Fruit fly (Drosophila melanogaster) whole organism, embryonic: ENCODE data around the gene CG43127.

Experiments
- Bgb ChIP-seq: fragments of 200-800 bp; sonication (Bioruptor generic); IDR thresholded peaks from 2 replicates; pipeline ENCODE4 v1.3.6; 2022; ENCODE audit warnings: missing biosample characterization, missing genetic modification characterization; ENCODE audit not compliant: partially characterized antibody
- CG12659 ChIP-seq: fragments of 200-800 bp; sonication (Bioruptor generic); optimal IDR thresholded peaks from 3 replicates; lab custom pipeline; 2017; ENCODE audit warnings: mild to moderate bottlenecking, missing biosample characterization, missing genetic modification reagents, missing genetic modification characterization
- CG15696 ChIP-seq: fragments of 200-800 bp; sonication (Bioruptor generic); optimal IDR thresholded peaks from 2 replicates; lab custom pipeline; 2019; ENCODE audit warnings: missing biosample characterization, mild to moderate bottlenecking, missing genetic modification characterization, moderate library complexity
- CG17912 ChIP-seq: fragments of 200-800 bp; sonication (Bioruptor generic); optimal IDR thresholded peaks from 2 replicates; lab custom pipeline; 2018; ENCODE audit warnings: missing biosample characterization, mild to moderate bottlenecking, missing genetic modification characterization
- CG2129 ChIP-seq: fragments of 200-800 bp; sonication (Bioruptor generic); IDR thresholded peaks from 2 replicates; pipeline ENCODE4 v1.3.6; 2022; ENCODE audit warnings: missing biosample characterization, missing genetic modification characterization; ENCODE audit not compliant: partially characterized antibody
- CG2202 ChIP-seq: fragments of 200-800 bp; sonication (Bioruptor generic); optimal IDR thresholded peaks from 2 replicates; lab custom pipeline; 2018; ENCODE audit warnings: missing biosample characterization, mild to moderate bottlenecking, missing genetic modification characterization
- CG30431 ChIP-seq: fragments of 200-800 bp; sonication (Bioruptor generic); optimal IDR thresholded peaks from 2 replicates; lab custom pipeline; 2017; ENCODE audit warnings: missing biosample characterization, missing genetic modification characterization
- CG31224 ChIP-seq: fragments of 200-800 bp; sonication (Bioruptor generic); IDR thresholded peaks from 2 replicates; pipeline ENCODE4 v1.3.6; 2022; ENCODE audit warnings: missing biosample characterization, missing genetic modification characterization
- CG3847 ChIP-seq: fragments of 200-800 bp; sonication (Bioruptor generic); IDR thresholded peaks from 2 replicates; pipeline ENCODE4 v1.3.6; 2022; ENCODE audit warnings: missing biosample characterization, missing genetic modification characterization
- CG4282 ChIP-seq: fragments of 200-800 bp; sonication (Bioruptor generic); optimal IDR thresholded peaks from 2 replicates; lab custom pipeline; 2016; ENCODE audit warnings: missing biosample characterization, missing genetic modification characterization
- CG4854 ChIP-seq: fragments of 200-800 bp; sonication (Bioruptor generic); optimal IDR thresholded peaks from 2 replicates; lab custom pipeline; 2016; ENCODE audit warnings: missing biosample characterization, missing genetic modification characterization, inconsistent platforms
- CG5953 ChIP-seq: fragments of 200-800 bp; sonication (Bioruptor generic); IDR thresholded peaks from 2 replicates; pipeline ENCODE4 v1.3.6; 2022; ENCODE audit warnings: missing biosample characterization, missing genetic modification characterization
- CG7928 ChIP-seq: fragments of 200-800 bp; sonication (Bioruptor generic); optimal IDR thresholded peaks from 2 replicates; lab custom pipeline; 2017; ENCODE audit warnings: missing biosample characterization, mild to moderate bottlenecking, missing genetic modification characterization
- CG7963 ChIP-seq: fragments of 200-800 bp; sonication (Bioruptor generic); IDR thresholded peaks from 3 replicates; pipeline ENCODE4 v1.3.6; 2022; ENCODE audit warnings: missing biosample characterization, missing genetic modification characterization; ENCODE audit not compliant: partially characterized antibody
- CTCF ChIP-seq: fragments of 200-800 bp; sonication (Bioruptor generic); optimal IDR thresholded peaks from 2 replicates; lab custom pipeline; 2017; ENCODE audit warnings: missing biosample characterization, mild to moderate bottlenecking, missing genetic modification characterization, moderate library complexity
- Dad ChIP-seq: fragments of 200-800 bp; sonication (Bioruptor generic); optimal IDR thresholded peaks from 3 replicates; lab custom pipeline; 2016; ENCODE audit warnings: missing biosample characterization, missing genetic modification characterization
- Dek ChIP-seq: fragments of 200-800 bp; sonication (Bioruptor generic); optimal IDR thresholded peaks from 3 replicates; lab custom pipeline; 2019; ENCODE audit warnings: missing biosample characterization, mild to moderate bottlenecking, missing genetic modification characterization, moderate library complexity
- Doc3 ChIP-seq: fragments of 200-800 bp; sonication (Bioruptor generic); IDR thresholded peaks from 3 replicates; pipeline ENCODE4 v1.3.6; 2022; ENCODE audit warnings: missing biosample characterization, missing genetic modification characterization; ENCODE audit not compliant: partially characterized antibody
- Eip74EF ChIP-seq, 2 experiments: fragments of 200-800 bp in 1 of 2; fragments of >200 bp in 1 of 2; sonication (Bioruptor generic) in 1 of 2; optimal IDR thresholded peaks; 2 replicates each; lab custom pipeline; 2017 to 2019; ENCODE audit warnings: missing biosample characterization in 2 of 2, missing genetic modification characterization in 2 of 2, mild to moderate bottlenecking in 1 of 2, moderate library complexity in 1 of 2
- Elba2 ChIP-seq: fragments of 200-800 bp; sonication (Bioruptor generic); optimal IDR thresholded peaks from 3 replicates; lab custom pipeline; 2016; ENCODE audit warnings: missing biosample characterization, missing genetic modification characterization
- Hr78 ChIP-seq, 2 experiments: fragments of 200-800 bp in 1 of 2; fragments of >200 bp in 1 of 2; sonication (Bioruptor generic) in 1 of 2; optimal IDR thresholded peaks; 2 replicates each; lab custom pipeline; 2017 to 2019; ENCODE audit warnings: missing biosample characterization in 2 of 2, missing genetic modification characterization in 2 of 2, mild to moderate bottlenecking in 1 of 2, moderate library complexity in 1 of 2
- MESR4 ChIP-seq: fragments of 200-800 bp; sonication (Bioruptor generic); optimal IDR thresholded peaks from 2 replicates; lab custom pipeline; 2018; ENCODE audit warnings: missing biosample characterization, mild to moderate bottlenecking, missing genetic modification characterization, moderate library complexity
- Mrtf ChIP-seq: fragments of 200-800 bp; sonication (Bioruptor generic); IDR thresholded peaks from 3 replicates; pipeline ENCODE4 v1.3.6; 2022; ENCODE audit warnings: missing biosample characterization, missing genetic modification characterization
- Pdp1 ChIP-seq, 2 experiments: fragments of 200-800 bp; sonication (Bioruptor generic); optimal IDR thresholded peaks; 3 replicates each; lab custom pipeline; 2016; ENCODE audit warnings: missing biosample characterization in 2 of 2, missing genetic modification characterization in 2 of 2, mild to moderate bottlenecking in 1 of 2, moderate library complexity in 1 of 2
- Spps ChIP-seq: fragments of 200-800 bp; sonication (Bioruptor generic); optimal IDR thresholded peaks from 2 replicates; lab custom pipeline; 2018; ENCODE audit warnings: missing biosample characterization, mild to moderate bottlenecking, missing genetic modification characterization
- Ssrp ChIP-seq: fragments of 200-800 bp; sonication (Bioruptor generic); optimal IDR thresholded peaks from 2 replicates; lab custom pipeline; 2018; ENCODE audit warnings: missing biosample characterization, mild to moderate bottlenecking, missing genetic modification characterization, moderate library complexity
- Stat92E ChIP-seq, 3 experiments: fragments of >200 bp in 2 of 3; fragments of 200-800 bp in 1 of 3; sonication (Bioruptor generic) in 1 of 3; optimal IDR thresholded peaks; 2 replicates each; lab custom pipeline; 2017 to 2019; ENCODE audit warnings: missing biosample characterization in 3 of 3, missing genetic modification characterization in 3 of 3, mild to moderate bottlenecking in 1 of 3, moderate library complexity in 1 of 3
- abd-A ChIP-seq: fragments of 200-800 bp; sonication (Bioruptor generic); optimal IDR thresholded peaks from 3 replicates; lab custom pipeline; 2019; ENCODE audit warnings: missing biosample characterization, mild to moderate bottlenecking, missing genetic modification characterization, moderate library complexity
- ap ChIP-seq: fragments of 200-800 bp; sonication (Bioruptor generic); IDR thresholded peaks from 2 replicates; pipeline ENCODE4 v1.3.6; 2022; ENCODE audit warnings: missing biosample characterization, missing genetic modification characterization
- corto ChIP-seq: fragments of 200-800 bp; sonication (Bioruptor generic); optimal IDR thresholded peaks from 2 replicates; lab custom pipeline; 2016; ENCODE audit warnings: missing biosample characterization, mild to moderate bottlenecking, missing genetic modification characterization, moderate library complexity
- crp ChIP-seq, 2 experiments: fragments of 200-800 bp; sonication (Bioruptor generic); optimal IDR thresholded peaks; 2 replicates in 1 of 2; 3 replicates in 1 of 2; lab custom pipeline; 2017; ENCODE audit warnings: missing biosample characterization in 2 of 2, missing genetic modification characterization in 2 of 2, mild to moderate bottlenecking in 1 of 2, moderate library complexity in 1 of 2
- dmrt11E ChIP-seq: fragments of 200-800 bp; sonication (Bioruptor generic); optimal IDR thresholded peaks from 3 replicates; lab custom pipeline; 2018; ENCODE audit warnings: missing biosample characterization, mild to moderate bottlenecking, missing genetic modification characterization, moderate library complexity
- emc ChIP-seq: fragments of 200-800 bp; sonication (Bioruptor generic); optimal IDR thresholded peaks from 2 replicates; lab custom pipeline; 2016; ENCODE audit warnings: missing biosample characterization, missing genetic modification characterization
- eyg ChIP-seq: fragments of 200-800 bp; sonication (Bioruptor generic); optimal IDR thresholded peaks from 3 replicates; lab custom pipeline; 2016; ENCODE audit warnings: missing biosample characterization, missing genetic modification characterization
- gcm ChIP-seq: fragments of 200-800 bp; sonication (Bioruptor generic); optimal IDR thresholded peaks from 2 replicates; lab custom pipeline; 2019; ENCODE audit warnings: missing biosample characterization, mild to moderate bottlenecking, missing genetic modification characterization, moderate library complexity
- grn ChIP-seq: fragments of 200-800 bp; sonication (Bioruptor generic); optimal IDR thresholded peaks from 3 replicates; lab custom pipeline; 2017; ENCODE audit warnings: missing biosample characterization, missing genetic modification characterization
- gt ChIP-seq: fragments of 200-800 bp; sonication (Bioruptor generic); IDR thresholded peaks from 2 replicates; pipeline ENCODE4 v1.3.6; 2022; ENCODE audit warnings: missing biosample characterization, missing genetic modification characterization
- ham ChIP-seq: fragments of 200-800 bp; sonication (Bioruptor generic); IDR thresholded peaks from 2 replicates; pipeline ENCODE4 v1.3.6; 2022; ENCODE audit warnings: missing biosample characterization, missing genetic modification characterization
- her ChIP-seq: fragments of 200-800 bp; sonication (Bioruptor generic); optimal IDR thresholded peaks from 2 replicates; lab custom pipeline; 2016; ENCODE audit warnings: missing biosample characterization, missing genetic modification characterization
- luna ChIP-seq: fragments of 200-800 bp; sonication (Bioruptor generic); optimal IDR thresholded peaks from 2 replicates; lab custom pipeline; 2016; ENCODE audit warnings: missing biosample characterization, missing genetic modification characterization
- oc ChIP-seq: fragments of 200-800 bp; sonication (Bioruptor generic); optimal IDR thresholded peaks from 2 replicates; lab custom pipeline; 2018; ENCODE audit warnings: missing biosample characterization, mild to moderate bottlenecking, missing genetic modification characterization, moderate library complexity
- phol ChIP-seq: fragments of 200-800 bp; sonication (Bioruptor generic); optimal IDR thresholded peaks from 3 replicates; lab custom pipeline; 2018; ENCODE audit warnings: missing biosample characterization, mild to moderate bottlenecking, missing genetic modification characterization, moderate library complexity
- prd ChIP-seq, 3 experiments: fragments of >200 bp in 2 of 3; fragments of 200-800 bp in 1 of 3; sonication (Bioruptor generic) in 1 of 3; optimal IDR thresholded peaks in 2 of 3; IDR thresholded peaks in 1 of 3; 2 replicates in 2 of 3; 3 replicates in 1 of 3; pipeline versions ENCODE4 v1.3.6 to Lab custom; 2017 to 2022; ENCODE audit warnings: missing biosample characterization in 1 of 3, missing genetic modification characterization in 1 of 3
- sob ChIP-seq: fragments of 200-800 bp; sonication (Bioruptor generic); IDR thresholded peaks from 2 replicates; pipeline ENCODE4 v1.3.6; 2022; ENCODE audit warnings: missing biosample characterization, missing genetic modification characterization
- ssp ChIP-seq: fragments of 200-800 bp; sonication (Bioruptor generic); IDR thresholded peaks from 2 replicates; pipeline ENCODE4 v1.3.6; 2022; ENCODE audit warnings: missing biosample characterization, missing genetic modification characterization
- tio ChIP-seq: fragments of 200-800 bp; sonication (Bioruptor generic); optimal IDR thresholded peaks from 2 replicates; lab custom pipeline; 2017; ENCODE audit warnings: missing biosample characterization, missing genetic modification characterization, inconsistent platforms
- wek ChIP-seq: fragments of 200-800 bp; sonication (Bioruptor generic); optimal IDR thresholded peaks from 3 replicates; lab custom pipeline; 2018; ENCODE audit warnings: missing biosample characterization, mild to moderate bottlenecking, missing genetic modification characterization, moderate library complexity

CG43127 gene

dm6 chr3L:10660744-10661589 is 35.6 kb upstream of the CG43127 start, which contains the start of the genes CG32066 and CG8003 (continued):
- TF ChIP-seq ham (GFP tag; lab: Robert Waterston, UW) (no peak), grn (GFP tag; lab: Kevin White, UChicago) (peak; percentile 53), CG4854 (GFP tag; lab: Kevin White, UChicago) (no peak), CG5953 (GFP tag; lab: Robert Waterston, UW) (0 out of 2 replicates have a peak, but pooled peaks have one; percentile 25), Spps (no peak), Doc3 (peak; percentile 83; the same call in 2 of the 3 replicates), tio (GFP tag; lab: Kevin White, UChicago) (no peak), Ssrp (tag; lab: Kevin White, UChicago) (peak; percentile 22), phol (tag; lab: Kevin White, UChicago) (peak; percentile 25), Dad (GFP tag; lab: Kevin White, UChicago) (no peak), CG15696 (tag; lab: Kevin White, UChicago) (peak; percentile 32), CG4282 (GFP tag; lab: Kevin White, UChicago) (no peak), gcm (GFP tag; lab: Kevin White, UChicago) (no peak), Hr78 (GFP tag; optimal IDR thresholded peaks at IDR 0.05; lab: Kevin White, UChicago) (no peak), CG3847 (GFP tag; lab: Robert Waterston, UW) (peak; percentile 32; the same call in 1 of the 2 replicates), Stat92E (GFP tag; optimal IDR thresholded peaks at IDR 0.05; lab: Kevin White, UChicago) (peak in 1 of 3 experiments; percentile 47), emc (GFP tag; lab: Kevin White, UChicago) (no peak), oc (tag; lab: Kevin White, UChicago) (peak; percentile 56), CG30431 (GFP tag; lab: Kevin White, UChicago) (no peak), dmrt11E (tag; lab: Kevin White, UChicago) (peak; percentile 48), CG7928 (GFP tag; lab: Kevin White, UChicago) (no peak), abd-A (tag; lab: Kevin White, UChicago) (peak; percentile 24), eyg (GFP tag; lab: Kevin White, UChicago) (no peak), CG31224 (no peak), luna (GFP tag; lab: Kevin White, UChicago) (no peak), MESR4 (GFP tag; lab: Kevin White, UChicago) (peak; percentile 64), crp (GFP tag; optimal IDR thresholded peaks at IDR 0.05; lab: Kevin White, UChicago) (no peak), CG2129 (GFP tag; lab: Robert Waterston, UW) (peak; percentile 81), corto (no peak), Elba2 (GFP tag; lab: Kevin White, UChicago) (peak; percentile 95), CG17912 (GFP tag; lab: Kevin White, UChicago) (no peak), prd (optimal IDR thresholded peaks at IDR 0.05; lab: Kevin White, UChicago) (no peak), prd (GFP tag; IDR thresholded peaks at IDR 0.05; lab: Robert Waterston, UW) (no peak; the same call in 2 of the 3 replicates), Dek (tag; lab: Kevin White, UChicago) (peak; percentile 22), CG7963 (peak; percentile 85), gt (GFP tag; lab: Robert Waterston, UW) (no peak), her (GFP tag; lab: Kevin White, UChicago) (no peak), ssp (no peak), CG12659 (GFP tag; lab: Kevin White, UChicago) (peak; percentile 67), CTCF (GFP tag; lab: Kevin White, UChicago) (no peak), Mrtf (no peak), Pdp1 (GFP tag; optimal IDR thresholded peaks at IDR 0.05; lab: Kevin White, UChicago) (peak in 1 of 2 experiments; percentile 27), Eip74EF (GFP tag; optimal IDR thresholded peaks at IDR 0.05; lab: Kevin White, UChicago) (peak in 1 of 2 experiments; percentile 24), ap (GFP tag; lab: Robert Waterston, UW) (no peak), sob (peak; percentile 57; the same call in 1 of the 2 replicates), Bgb (GFP tag; lab: Robert Waterston, UW) (peak; percentile 91), CG2202 (tag; lab: Kevin White, UChicago) (no peak), wek (GFP tag; lab: Kevin White, UChicago) (peak; percentile 1)
